Worm (Caenorhabditis elegans) whole organism, L2 larva: ENCODE measurements around the gene K02C4.2.

Experiments
- ZK546.5 ChIP-seq: sonication (generic microtip); optimal IDR thresholded peaks from 2 replicates; lab custom pipeline; 2017; ENCODE audit warnings: missing biosample characterization, missing genetic modification characterization
- nhr-237 ChIP-seq: fragments of 150-350 bp; optimal IDR thresholded peaks from 2 replicates; lab custom pipeline; 2014; ENCODE audit warnings: missing biosample characterization, missing genetic modification characterization
- unc-62 ChIP-seq: fragments of 150-350 bp; optimal IDR thresholded peaks from 2 replicates; lab custom pipeline; 2014; ENCODE audit warnings: missing biosample characterization, missing genetic modification reagents, missing genetic modification characterization

DNA sequence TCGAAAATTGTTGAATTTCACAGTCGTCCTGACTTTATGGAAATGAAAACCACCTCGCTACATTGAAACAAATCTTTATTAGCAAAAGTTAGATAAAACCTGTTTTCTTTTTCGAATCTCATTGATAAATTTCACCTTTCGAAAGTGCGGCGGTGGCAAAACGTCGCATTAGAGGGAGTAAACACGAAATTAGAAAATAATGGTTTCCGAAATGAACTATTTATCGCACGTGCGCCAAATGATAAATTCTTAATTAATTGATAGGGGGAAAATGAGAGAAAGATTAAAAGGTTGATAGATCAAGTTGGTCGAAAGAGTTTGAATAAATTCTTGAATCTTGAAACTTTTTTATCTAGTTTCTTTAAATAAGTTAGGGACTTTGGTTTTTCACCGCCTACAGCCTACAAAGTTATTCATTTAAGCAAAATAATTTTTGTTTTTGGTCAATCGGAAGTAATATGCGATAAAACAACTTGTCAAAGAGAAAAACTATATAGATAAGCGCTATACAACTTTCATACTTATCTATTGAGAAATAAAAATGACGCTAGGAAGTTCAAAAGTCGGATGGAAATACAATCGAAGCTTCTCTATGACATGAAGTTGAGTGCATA, 4.4 kb upstream of the K02C4.2 start:
- TF ChIP-seq unc-62 (GFP tag; lab: Kevin White, UChicago) (no peak), nhr-237 (tag; lab: Kevin White, UChicago) (no peak), ZK546.5 (no peak)
